Worm (Caenorhabditis elegans): Measurements from ENCODE around the gene dsl-3.

The dsl-3 gene

DNA sequence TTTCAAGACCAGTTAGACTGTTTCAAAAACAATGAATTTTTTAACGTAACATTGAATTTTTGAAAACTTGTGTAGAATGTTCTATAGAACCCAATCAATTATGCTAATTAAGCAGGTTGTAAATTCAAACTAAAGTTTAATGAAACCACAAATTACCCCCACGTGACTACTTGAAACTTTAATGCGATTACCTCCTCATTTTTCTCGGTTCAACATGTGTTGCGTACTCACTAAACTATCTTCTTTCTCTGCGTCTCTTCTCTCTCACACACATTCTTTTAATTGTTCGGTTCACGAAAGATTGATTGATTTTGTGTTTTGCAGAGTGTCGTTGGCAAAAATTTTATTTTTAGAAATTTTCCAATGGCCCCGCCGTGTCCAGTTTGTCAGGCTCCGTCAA is 13.6 kb downstream of the dsl-3 start, which contains the start of gene nhr-87 (continued):
- no peak for TF ChIP-seq skn-1 (tag; optimal IDR thresholded peaks at IDR 0.05)
- no peak for TF ChIP-seq ceh-82 (tag; optimal IDR thresholded peaks at IDR 0.05)
- TF ChIP-seq ceh-63 (GFP tag; optimal IDR thresholded peaks at IDR 0.05), result no peak
- TF ChIP-seq mdl-1 (tag; optimal IDR thresholded peaks at IDR 0.05), result peak in 1 of 2 experiments; percentile 66
- TF ChIP-seq unc-30 (tag; optimal IDR thresholded peaks at IDR 0.05), result no peak
- TF ChIP-seq sox-4 (tag; optimal IDR thresholded peaks at IDR 0.05), result no peak
- TF ChIP-seq egl-13 (tag; optimal IDR thresholded peaks at IDR 0.05), result no peak
- TF ChIP-seq nhr-47 (tag; optimal IDR thresholded peaks at IDR 0.05), result peak; percentile 58
- TF ChIP-seq swsn-7 (tag; optimal IDR thresholded peaks at IDR 0.05), result peak; percentile 55
- TF ChIP-seq egl-27 (tag; optimal IDR thresholded peaks at IDR 0.05), result no peak
- TF ChIP-seq C04F5.9 (tag; optimal IDR thresholded peaks at IDR 0.05), result no peak
- TF ChIP-seq blmp-1 (tag; optimal IDR thresholded peaks at IDR 0.05), result peak; percentile 36
- TF ChIP-seq nhr-76 (tag; optimal IDR thresholded peaks at IDR 0.05), result no peak
- TF ChIP-seq rnt-1 (tag; optimal IDR thresholded peaks at IDR 0.05), result peak; percentile 87
- TF ChIP-seq xbp-1 (tag; optimal IDR thresholded peaks at IDR 0.05), result peak; percentile 38
- TF ChIP-seq lin-14 (GFP tag; optimal IDR thresholded peaks at IDR 0.05), result peak; percentile 92
- TF ChIP-seq hlh-4 (tag; optimal IDR thresholded peaks at IDR 0.05), result no peak
- no peak for TF ChIP-seq sptf-1 (tag; optimal IDR thresholded peaks at IDR 0.05)
- TF ChIP-seq ztf-4 (tag; optimal IDR thresholded peaks at IDR 0.05), result no peak
- TF ChIP-seq ceh-90 (tag; optimal IDR thresholded peaks at IDR 0.05), result no peak
- no peak for TF ChIP-seq nhr-237 (tag; optimal IDR thresholded peaks at IDR 0.05)
- no peak for TF ChIP-seq snpc-4 (tag; optimal IDR thresholded peaks at IDR 0.05)
- TF ChIP-seq unc-130 (tag; optimal IDR thresholded peaks at IDR 0.05), result peak; percentile 59
- TF ChIP-seq pag-3 (tag; optimal IDR thresholded peaks at IDR 0.05; ENCODE audit: borderline replicate concordance, insufficient read depth), result peak; percentile 87
- TF ChIP-seq lsy-2 (tag; optimal IDR thresholded peaks at IDR 0.05), result peak; percentile 63 to 66
- TF ChIP-seq nhr-71 (tag; optimal IDR thresholded peaks at IDR 0.05), result peak; percentile 89
- no peak for TF ChIP-seq fkh-10 (GFP tag; optimal IDR thresholded peaks at IDR 0.05)
- TF ChIP-seq nhr-84 (tag; optimal IDR thresholded peaks at IDR 0.05), result no peak
- no peak for TF ChIP-seq nhr-11 (tag; optimal IDR thresholded peaks at IDR 0.05)
- peak; percentile 98 for TF ChIP-seq nhr-85 (tag)
- peak; percentile 18 to 44 for TF ChIP-seq efl-1 (optimal IDR thresholded peaks at IDR 0.05)
- peak; percentile 21 to 83 for TF ChIP-seq efl-1 (GFP tag; optimal IDR thresholded peaks at IDR 0.05 in 1 of 2)
- no peak for TF ChIP-seq nhr-77 (tag; optimal IDR thresholded peaks at IDR 0.05)
- peak in 2 of 6 experiments; percentile 17 to 28 for TF ChIP-seq elt-3 (tag; optimal IDR thresholded peaks at IDR 0.05)
- no peak for TF ChIP-seq nhr-28 (tag; optimal IDR thresholded peaks at IDR 0.05)
- TF ChIP-seq ets-5 (GFP tag; IDR thresholded peaks at IDR 0.05), result no peak
- no peak for TF ChIP-seq isw-1 (GFP tag; IDR thresholded peaks at IDR 0.05)
- peak; percentile 24 for TF ChIP-seq C16A3.4 (tag; optimal IDR thresholded peaks at IDR 0.05)

- TF ChIP-seq blmp-1 (tag; optimal IDR thresholded peaks at IDR 0.05) (no peak), nhr-12 (tag; optimal IDR thresholded peaks at IDR 0.05) (peak; percentile 53), nhr-28 (tag; optimal IDR thresholded peaks at IDR 0.05) (peak; percentile 24), lin-15B (tag; optimal IDR thresholded peaks at IDR 0.05) (no peak)
Measured at ce11 chrIV:1624447-1624846, 14.4 kb downstream of the dsl-3 start.

DNA sequence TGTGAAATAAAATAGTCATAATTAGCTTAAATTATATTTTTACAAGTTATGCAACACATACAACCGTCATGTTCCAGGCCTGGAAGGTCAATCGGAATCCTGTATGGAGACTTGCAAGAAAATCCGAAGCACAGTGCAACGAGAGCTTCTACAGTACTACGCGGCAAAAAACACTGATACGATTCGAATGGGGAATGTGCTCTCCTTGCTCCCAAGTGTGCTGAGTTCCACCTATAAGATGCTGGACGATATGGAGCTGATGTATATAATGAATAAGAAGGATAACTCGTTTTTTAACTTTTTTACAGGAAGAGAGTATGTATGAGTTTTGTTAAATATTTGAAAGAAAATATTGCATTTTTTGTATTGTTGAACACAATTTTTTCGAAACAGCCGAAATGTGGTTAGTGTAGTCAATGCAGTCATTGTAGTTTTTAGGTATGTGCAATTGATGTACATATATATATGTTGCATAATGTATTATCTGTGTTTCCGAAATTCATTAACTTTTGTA is 16.3 kb downstream of the dsl-3 start, which contains the start of gene nhr-146:
Gene nhr-146, plus strand, starts transcription at position 464 of the 514 bp plus-strand sequence.
- no peak for TF ChIP-seq ceh-88 (GFP tag; IDR thresholded peaks at IDR 0.05)
- TF ChIP-seq F16B12.6 (tag; optimal IDR thresholded peaks at IDR 0.05), result no peak
- no peak for TF ChIP-seq egl-13 (tag; optimal IDR thresholded peaks at IDR 0.05)
- no peak for TF ChIP-seq ama-1 (optimal IDR thresholded peaks at IDR 0.05)
- TF ChIP-seq unc-30 (tag; optimal IDR thresholded peaks at IDR 0.05), result no peak
- TF ChIP-seq efl-1 (optimal IDR thresholded peaks at IDR 0.05), result no peak
- no peak for TF ChIP-seq efl-1 (GFP tag; optimal IDR thresholded peaks at IDR 0.05 in 1 of 2)
- no peak for TF ChIP-seq zag-1 (tag; optimal IDR thresholded peaks at IDR 0.05)
- TF ChIP-seq lir-3 (tag; optimal IDR thresholded peaks at IDR 0.05; ENCODE audit: poor library complexity), result no peak
- TF ChIP-seq nhr-11 (tag; optimal IDR thresholded peaks at IDR 0.05), result no peak

All from whole organism, L1 larva.